Fruit fly (Drosophila melanogaster) whole organism, embryonic: ENCODE measurements around the gene Sema5c.

Experiments
- Atf6 ChIP-seq: fragments of 200-800 bp; sonication (Bioruptor generic); IDR thresholded peaks from 2 replicates; pipeline ENCODE4 v1.3.6; 2022; ENCODE audit warnings: missing biosample characterization, missing genetic modification characterization
- CG10209 ChIP-seq: fragments of 200-800 bp; sonication (Bioruptor generic); optimal IDR thresholded peaks from 3 replicates; lab custom pipeline; 2017; ENCODE audit warnings: missing biosample characterization, mild to moderate bottlenecking, missing genetic modification characterization, missing genetic modification reagents
- CG10979 ChIP-seq: fragments of 200-800 bp; sonication (Bioruptor generic); optimal IDR thresholded peaks from 2 replicates; lab custom pipeline; 2018; ENCODE audit warnings: missing biosample characterization, mild to moderate bottlenecking, missing genetic modification characterization, moderate library complexity
- CG12391 ChIP-seq: fragments of 200-800 bp; sonication (Bioruptor generic); optimal IDR thresholded peaks from 3 replicates; lab custom pipeline; 2018; ENCODE audit warnings: missing biosample characterization, mild to moderate bottlenecking, missing genetic modification characterization, moderate library complexity
- CG1529 ChIP-seq: fragments of 200-800 bp; sonication (Bioruptor generic); optimal IDR thresholded peaks from 3 replicates; lab custom pipeline; 2018; ENCODE audit warnings: missing biosample characterization, missing genetic modification characterization
- CG15479 ChIP-seq: fragments of 200-800 bp; sonication (Bioruptor generic); optimal IDR thresholded peaks from 3 replicates; lab custom pipeline; 2019; ENCODE audit warnings: missing biosample characterization, mild to moderate bottlenecking, missing genetic modification characterization, moderate library complexity
- CG15696 ChIP-seq: fragments of 200-800 bp; sonication (Bioruptor generic); optimal IDR thresholded peaks from 2 replicates; lab custom pipeline; 2019; ENCODE audit warnings: missing biosample characterization, mild to moderate bottlenecking, missing genetic modification characterization, moderate library complexity
- CG16779 ChIP-seq: fragments of 200-800 bp; sonication (Bioruptor generic); IDR thresholded peaks from 2 replicates; pipeline ENCODE4 v1.3.6; 2022; ENCODE audit warnings: missing biosample characterization, missing genetic modification characterization
- CG17328 ChIP-seq: fragments of 200-800 bp; sonication (Bioruptor generic); IDR thresholded peaks from 2 replicates; pipeline ENCODE4 v1.3.6; 2022; ENCODE audit warnings: missing biosample characterization, missing genetic modification characterization
- CG17359 ChIP-seq: fragments of 200-800 bp; sonication (Bioruptor generic); optimal IDR thresholded peaks from 3 replicates; lab custom pipeline; 2018; ENCODE audit warnings: missing biosample characterization, mild to moderate bottlenecking, missing genetic modification characterization, moderate library complexity
- CG2678 ChIP-seq: fragments of 200-800 bp; sonication (Bioruptor generic); optimal IDR thresholded peaks from 3 replicates; lab custom pipeline; 2019; ENCODE audit warnings: missing biosample characterization, mild to moderate bottlenecking, missing genetic modification characterization, moderate library complexity
- CG2712 ChIP-seq: fragments of 200-800 bp; optimal IDR thresholded peaks from 3 replicates; lab custom pipeline; 2019; ENCODE audit warnings: missing biosample characterization, mild to moderate bottlenecking, missing genetic modification characterization, moderate library complexity
- CG31441 ChIP-seq: fragments of 200-800 bp; sonication (Bioruptor generic); IDR thresholded peaks from 2 replicates; pipeline ENCODE4 v1.3.6; 2022; ENCODE audit warnings: missing biosample characterization, missing genetic modification characterization
- CG32767 ChIP-seq: fragments of 200-800 bp; sonication (Bioruptor generic); IDR thresholded peaks from 2 replicates; pipeline ENCODE4 v1.3.6; 2022; ENCODE audit warnings: missing biosample characterization, missing genetic modification characterization
- CG3847 ChIP-seq: fragments of 200-800 bp; sonication (Bioruptor generic); IDR thresholded peaks from 2 replicates; pipeline ENCODE4 v1.3.6; 2022; ENCODE audit warnings: missing biosample characterization, missing genetic modification characterization
- CG4424 ChIP-seq: fragments of 200-800 bp; sonication (Bioruptor generic); optimal IDR thresholded peaks from 3 replicates; lab custom pipeline; 2016; ENCODE audit warnings: missing biosample characterization, missing genetic modification characterization
- CG5180 ChIP-seq: fragments of 200-800 bp; sonication (Bioruptor generic); optimal IDR thresholded peaks from 3 replicates; lab custom pipeline; 2017; ENCODE audit warnings: missing biosample characterization, missing genetic modification characterization, mild to moderate bottlenecking, moderate library complexity, missing genetic modification reagents
- CG8290 ChIP-seq, 3 experiments: fragments of 200-800 bp; sonication (Bioruptor generic); optimal IDR thresholded peaks; 2 replicates each; lab custom pipeline; 2016 to 2019; ENCODE audit warnings: missing biosample characterization in 3 of 3, missing genetic modification characterization in 3 of 3, mild to moderate bottlenecking in 2 of 3, moderate library complexity in 1 of 3
- CG8924 ChIP-seq: fragments of 200-800 bp; optimal IDR thresholded peaks from 3 replicates; lab custom pipeline; 2019; ENCODE audit warnings: missing biosample characterization, mild to moderate bottlenecking, missing genetic modification characterization, moderate library complexity
- CG9797 ChIP-seq: fragments of 200-800 bp; sonication (Bioruptor generic); optimal IDR thresholded peaks from 3 replicates; lab custom pipeline; 2018; ENCODE audit warnings: missing biosample characterization, mild to moderate bottlenecking, missing genetic modification characterization
- CG9817 ChIP-seq: fragments of 200-800 bp; sonication (Bioruptor generic); optimal IDR thresholded peaks from 2 replicates; lab custom pipeline; 2018; ENCODE audit warnings: missing biosample characterization, mild to moderate bottlenecking, missing genetic modification characterization, moderate library complexity
- CoRest ChIP-seq: fragments of 200-800 bp; sonication (Bioruptor generic); optimal IDR thresholded peaks from 3 replicates; lab custom pipeline; 2018; ENCODE audit warnings: missing biosample characterization, mild to moderate bottlenecking, missing genetic modification characterization, moderate library complexity
- Drgx ChIP-seq: fragments of 200-800 bp; sonication (Bioruptor generic); IDR thresholded peaks from 2 replicates; pipeline ENCODE4 v1.3.6; 2022; ENCODE audit warnings: missing biosample characterization, missing genetic modification characterization
- Eip74EF ChIP-seq, 2 experiments: fragments of 200-800 bp in 1 of 2; fragments of >200 bp in 1 of 2; sonication (Bioruptor generic) in 1 of 2; optimal IDR thresholded peaks; 2 replicates each; lab custom pipeline; 2017 to 2019; ENCODE audit warnings: missing biosample characterization in 2 of 2, missing genetic modification characterization in 2 of 2, mild to moderate bottlenecking in 1 of 2, moderate library complexity in 1 of 2
- Gug ChIP-seq: fragments of 200-800 bp; sonication (Bioruptor generic); IDR thresholded peaks from 4 replicates; pipeline ENCODE4 v1.3.6; 2022; ENCODE audit warnings: missing biosample characterization, missing genetic modification characterization
- Med ChIP-seq: fragments of 200-800 bp; sonication (Bioruptor generic); peaks from one replicate; lab custom pipeline; 2016; ENCODE audit warnings: missing biosample characterization, missing genetic modification characterization, mild to moderate bottlenecking, inconsistent platforms, moderate library complexity
- Mes4 ChIP-seq: fragments of 200-800 bp; sonication (Bioruptor generic); optimal IDR thresholded peaks from 2 replicates; lab custom pipeline; 2016; ENCODE audit warnings: missing biosample characterization, missing genetic modification characterization
- Oli ChIP-seq: fragments of 200-800 bp; sonication (Bioruptor generic); optimal IDR thresholded peaks from 2 replicates; lab custom pipeline; 2018; ENCODE audit warnings: missing biosample characterization, mild to moderate bottlenecking, missing genetic modification characterization, moderate library complexity
- Scr ChIP-seq: fragments of 200-800 bp; sonication (Bioruptor generic); IDR thresholded peaks from 2 replicates; pipeline ENCODE4 v1.3.6; 2022; ENCODE audit warnings: missing biosample characterization, missing genetic modification characterization; ENCODE audit not compliant: partially characterized antibody
- Sox102F ChIP-seq: fragments of 200-800 bp; sonication (Bioruptor generic); optimal IDR thresholded peaks from 2 replicates; lab custom pipeline; 2018; ENCODE audit warnings: missing biosample characterization, mild to moderate bottlenecking, missing genetic modification characterization, moderate library complexity
- Xbp1 ChIP-seq: fragments of 200-800 bp; sonication (Bioruptor generic); optimal IDR thresholded peaks from 3 replicates; lab custom pipeline; 2016; ENCODE audit warnings: missing biosample characterization, mild to moderate bottlenecking, missing genetic modification characterization
- bsh ChIP-seq, 2 experiments: fragments of 200-800 bp; sonication (Bioruptor generic); optimal IDR thresholded peaks; 2 replicates each; lab custom pipeline; 2017 to 2018; ENCODE audit warnings: mild to moderate bottlenecking in 2 of 2, missing biosample characterization in 2 of 2, missing genetic modification characterization in 2 of 2, moderate library complexity in 1 of 2
- dati ChIP-seq: fragments of 200-800 bp; sonication (Bioruptor generic); IDR thresholded peaks from 2 replicates; pipeline ENCODE4 v1.3.6; 2022; ENCODE audit warnings: missing biosample characterization, missing genetic modification characterization
- lilli ChIP-seq: fragments of 200-800 bp; sonication (Bioruptor generic); optimal IDR thresholded peaks from 3 replicates; lab custom pipeline; 2016; ENCODE audit warnings: missing biosample characterization, missing genetic modification characterization
- lola ChIP-seq, 3 experiments: fragments of >200 bp in 2 of 3; fragments of 200-800 bp in 1 of 3; sonication (Bioruptor generic) in 1 of 3; optimal IDR thresholded peaks; 2 replicates each; lab custom pipeline; 2017 to 2019; ENCODE audit warnings: missing biosample characterization in 3 of 3, missing genetic modification characterization in 3 of 3, mild to moderate bottlenecking in 1 of 3, moderate library complexity in 1 of 3
- nau ChIP-seq: fragments of 200-800 bp; sonication (Bioruptor generic); optimal IDR thresholded peaks from 3 replicates; lab custom pipeline; 2017; ENCODE audit warnings: missing biosample characterization, mild to moderate bottlenecking, missing genetic modification characterization, missing genetic modification reagents
- nmo ChIP-seq: fragments of 200-800 bp; sonication (Bioruptor generic); optimal IDR thresholded peaks from 2 replicates; lab custom pipeline; 2018; ENCODE audit warnings: missing biosample characterization, mild to moderate bottlenecking, missing genetic modification characterization, moderate library complexity
- nom ChIP-seq: fragments of 200-800 bp; sonication (Bioruptor generic); optimal IDR thresholded peaks from 2 replicates; lab custom pipeline; 2017; ENCODE audit warnings: missing biosample characterization, missing genetic modification characterization, mild to moderate bottlenecking, moderate library complexity, missing genetic modification reagents
- sens ChIP-seq: fragments of 200-800 bp; sonication (Bioruptor generic); peaks from one replicate; lab custom pipeline; 2016; ENCODE audit warnings: missing biosample characterization, missing genetic modification characterization
- sob ChIP-seq: fragments of 200-800 bp; sonication (Bioruptor generic); IDR thresholded peaks from 2 replicates; pipeline ENCODE4 v1.3.6; 2022; ENCODE audit warnings: missing biosample characterization, missing genetic modification characterization
- sqz ChIP-seq: fragments of 200-800 bp; sonication (Bioruptor generic); optimal IDR thresholded peaks from 3 replicates; lab custom pipeline; 2018; ENCODE audit warnings: missing biosample characterization, mild to moderate bottlenecking, missing genetic modification characterization
- tin ChIP-seq: fragments of 200-800 bp; sonication (Bioruptor generic); optimal IDR thresholded peaks from 3 replicates; lab custom pipeline; 2016; ENCODE audit warnings: missing biosample characterization, missing genetic modification characterization
- trem ChIP-seq: fragments of 200-800 bp; optimal IDR thresholded peaks from 3 replicates; lab custom pipeline; 2019; ENCODE audit warnings: missing biosample characterization, mild to moderate bottlenecking, missing genetic modification characterization, moderate library complexity
- unpg ChIP-seq: fragments of 200-800 bp; sonication (Bioruptor generic); optimal IDR thresholded peaks from 3 replicates; lab custom pipeline; 2018; ENCODE audit warnings: missing biosample characterization, mild to moderate bottlenecking, missing genetic modification characterization, moderate library complexity
- vvl ChIP-seq: fragments of 200-800 bp; sonication (Bioruptor generic); IDR thresholded peaks from 2 replicates; pipeline ENCODE4 v1.3.6; 2022; ENCODE audit warnings: missing biosample characterization, missing genetic modification characterization
- zen ChIP-seq: fragments of 200-800 bp; sonication (Bioruptor generic); optimal IDR thresholded peaks from 3 replicates; lab custom pipeline; 2018; ENCODE audit warnings: missing biosample characterization, mild to moderate bottlenecking, missing genetic modification characterization, moderate library complexity

The Sema5c gene

DNA sequence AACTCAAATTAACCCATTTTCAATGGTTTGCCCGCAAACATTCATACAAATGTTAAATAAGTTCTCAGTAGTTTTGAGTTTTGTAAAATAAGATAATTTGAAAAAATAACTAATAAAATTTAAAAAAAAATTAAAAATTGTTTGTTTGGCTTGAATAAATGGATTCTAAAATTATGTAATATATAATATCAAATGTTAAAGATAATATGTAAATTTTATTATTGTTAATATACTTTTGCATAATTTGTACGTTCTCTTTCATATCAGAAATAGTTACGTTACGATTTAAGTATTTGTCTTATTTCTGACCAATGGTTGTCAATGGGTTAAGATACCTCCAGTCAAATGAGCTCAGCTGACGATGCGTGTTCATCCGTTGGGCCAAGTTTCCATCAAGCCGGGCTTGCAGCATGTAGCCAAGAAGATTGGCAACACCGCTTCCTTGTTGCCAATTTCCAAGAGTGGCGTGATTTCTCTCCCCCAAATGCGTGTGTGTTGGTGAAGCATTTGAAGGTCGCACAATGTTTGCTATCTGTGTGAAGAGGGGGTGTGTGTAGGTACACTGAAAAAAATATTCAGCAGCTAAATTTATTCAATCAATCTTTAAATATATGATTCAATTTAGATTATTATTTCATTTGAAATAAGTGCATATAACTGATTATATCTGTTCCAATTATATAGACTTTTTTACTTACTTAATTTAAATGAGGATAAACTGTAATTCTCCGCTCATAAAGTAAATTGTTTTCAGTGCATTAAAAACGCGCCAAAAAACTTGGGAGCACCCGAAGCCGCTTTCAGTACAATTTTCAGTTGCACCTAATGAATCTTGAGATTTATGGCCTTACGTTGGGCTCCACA is 15.4 kb upstream of the Sema5c start:
- TF ChIP-seq CG15479 (GFP tag; lab: Kevin White, UChicago), result no peak
- peak; percentile 4 for TF ChIP-seq Oli (tag; lab: Kevin White, UChicago)
- peak; percentile 52 for TF ChIP-seq Sox102F (GFP tag; lab: Kevin White, UChicago)
- no peak for TF ChIP-seq CG3847
- peak; percentile 42 for TF ChIP-seq CoRest (tag; lab: Kevin White, UChicago)
- no peak for TF ChIP-seq CG16779 (GFP tag; lab: Robert Waterston, UW)
- peak; percentile 6 for TF ChIP-seq CG8924 (tag; lab: Kevin White, UChicago)
- peak; percentile 27 for TF ChIP-seq CG17359 (tag; lab: Kevin White, UChicago)
- 0 out of 2 replicates have a peak, but pooled peaks have one; percentile 16 for TF ChIP-seq CG32767
- TF ChIP-seq sqz (GFP tag; lab: Kevin White, UChicago), result no peak
- TF ChIP-seq vvl (GFP tag; lab: Robert Waterston, UW), result peak; percentile 55; the same call in 1 of the 2 replicates
- no peak for TF ChIP-seq dati (GFP tag; lab: Robert Waterston, UW)
- TF ChIP-seq Eip74EF (GFP tag; optimal IDR thresholded peaks at IDR 0.05; lab: Kevin White, UChicago), result peak in 1 of 2 experiments; percentile 1
- no peak for TF ChIP-seq CG8290 (GFP tag; optimal IDR thresholded peaks at IDR 0.05; lab: Kevin White, UChicago)
- TF ChIP-seq CG8290 (tag; optimal IDR thresholded peaks at IDR 0.05; lab: Kevin White, UChicago), result no peak
- peak; percentile 47 for TF ChIP-seq unpg (GFP tag; lab: Kevin White, UChicago)
- no peak for TF ChIP-seq CG9797 (GFP tag; lab: Kevin White, UChicago)
- TF ChIP-seq tin (GFP tag; lab: Kevin White, UChicago), result peak; percentile 5
- TF ChIP-seq Drgx (GFP tag; lab: Robert Waterston, UW), result peak; percentile 63; the same call in 1 of the 2 replicates
- TF ChIP-seq sob (GFP tag; lab: Robert Waterston, UW), result peak; percentile 49; the same call in 1 of the 2 replicates
- TF ChIP-seq bsh (GFP tag; optimal IDR thresholded peaks at IDR 0.05; lab: Kevin White, UChicago), result peak; percentile 23 to 30
- TF ChIP-seq Scr (GFP tag; lab: Robert Waterston, UW), result no peak
- peak; percentile 16 for TF ChIP-seq CG15696 (tag; lab: Kevin White, UChicago)
- no peak for TF ChIP-seq CG9817 (tag; lab: Kevin White, UChicago)
- peak; percentile 18 for TF ChIP-seq CG4424 (GFP tag; lab: Kevin White, UChicago)
- peak; percentile 25 for TF ChIP-seq nau (GFP tag; lab: Kevin White, UChicago)
- peak; percentile 72 for TF ChIP-seq Med
- peak; percentile 24 for TF ChIP-seq trem (tag; lab: Kevin White, UChicago)
- TF ChIP-seq CG10979, result peak; percentile 45
- TF ChIP-seq CG5180 (GFP tag; lab: Kevin White, UChicago), result no peak
- TF ChIP-seq sens (GFP tag; lab: Kevin White, UChicago), result peak; percentile 74
- peak in 1 of 3 experiments; percentile 25 for TF ChIP-seq lola (GFP tag; optimal IDR thresholded peaks at IDR 0.05; lab: Kevin White, UChicago)
- peak; percentile 45 for TF ChIP-seq zen (tag; lab: Kevin White, UChicago)
- no peak for TF ChIP-seq Mes4 (GFP tag; lab: Kevin White, UChicago)
- peak; percentile 42; the same call in 1 of the 2 replicates for TF ChIP-seq CG17328 (GFP tag; lab: Robert Waterston, UW)
- TF ChIP-seq CG2678 (tag; lab: Kevin White, UChicago), result peak; percentile 20
- TF ChIP-seq CG12391 (tag; lab: Kevin White, UChicago), result peak; percentile 34
- TF ChIP-seq Gug (GFP tag; lab: Robert Waterston, UW), result no peak
- TF ChIP-seq CG1529 (GFP tag; lab: Kevin White, UChicago), result peak; percentile 9
- peak; percentile 6 for TF ChIP-seq lilli (GFP tag; lab: Kevin White, UChicago)
- peak; percentile 56 for TF ChIP-seq CG2712
- peak; percentile 47; the same call in 1 of the 2 replicates for TF ChIP-seq CG31441 (GFP tag; lab: Robert Waterston, UW)
- TF ChIP-seq nom (GFP tag; lab: Kevin White, UChicago), result peak; percentile 49
- peak; percentile 29 for TF ChIP-seq nmo (GFP tag; lab: Kevin White, UChicago)
- TF ChIP-seq Xbp1 (GFP tag; lab: Kevin White, UChicago), result peak; percentile 43
- peak; percentile 22 for TF ChIP-seq CG10209 (GFP tag; lab: Kevin White, UChicago)
- TF ChIP-seq Atf6, result peak; percentile 26; the same call in 1 of the 2 replicates
